Fruit fly (Drosophila melanogaster): Measurements from ENCODE around the gene mex1.
A peak's percentile ranks its signal among the peaks of the same experiment; 100 is the strongest.

Gene mex1

DNA sequence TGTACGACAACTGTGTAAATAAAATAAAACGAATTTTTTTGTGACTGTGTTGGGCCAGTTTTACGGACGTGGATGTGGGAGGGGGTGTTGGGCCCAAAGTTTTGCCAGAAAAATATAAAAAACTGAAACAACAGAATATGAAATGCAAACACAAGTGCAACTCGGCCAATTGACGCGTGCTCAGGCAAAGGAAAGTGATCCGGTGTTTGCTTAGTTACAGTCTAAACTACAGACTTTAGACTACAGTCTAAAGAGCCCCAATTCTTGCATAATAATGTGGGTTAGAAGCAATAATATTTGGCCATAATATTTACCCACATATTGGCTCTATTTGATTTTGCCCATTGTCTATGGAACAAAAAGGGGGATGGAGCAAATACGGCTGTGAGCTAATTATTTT is 29.5 kb upstream of the mex1 start (continued):
- TF ChIP-seq pb (GFP tag; optimal IDR thresholded peaks at IDR 0.05), result no peak
- TF ChIP-seq CG11695 (GFP tag; IDR thresholded peaks at IDR 0.05), result peak; percentile 30; the same call in 2 of the 3 replicates
- TF ChIP-seq CG10321 (GFP tag; IDR thresholded peaks at IDR 0.05), result no peak
- TF ChIP-seq Side (GFP tag; optimal IDR thresholded peaks at IDR 0.05), result peak; percentile 15
- no peak for TF ChIP-seq CG15601 (tag; optimal IDR thresholded peaks at IDR 0.05)
- TF ChIP-seq Pdp1 (GFP tag; optimal IDR thresholded peaks at IDR 0.05), result peak in 1 of 2 experiments; percentile 34
- TF ChIP-seq slp2 (GFP tag; optimal IDR thresholded peaks at IDR 0.05), result no peak
- no peak for TF ChIP-seq corto (GFP tag; optimal IDR thresholded peaks at IDR 0.05)
- peak; percentile 45 for TF ChIP-seq fd3F (GFP tag; optimal IDR thresholded peaks at IDR 0.05)
- TF ChIP-seq CG3281 (GFP tag; optimal IDR thresholded peaks at IDR 0.05), result peak; percentile 57
- TF ChIP-seq Chrac-16 (GFP tag; optimal IDR thresholded peaks at IDR 0.05), result no peak
- TF ChIP-seq sqz (GFP tag; optimal IDR thresholded peaks at IDR 0.05), result no peak
- no peak for TF ChIP-seq Ada2b (GFP tag; IDR thresholded peaks at IDR 0.05)
- no peak for TF ChIP-seq twi (tag; optimal IDR thresholded peaks at IDR 0.05)
- no peak for TF ChIP-seq btn (GFP tag; optimal IDR thresholded peaks at IDR 0.05)
- no peak for TF ChIP-seq Elba2 (GFP tag; optimal IDR thresholded peaks at IDR 0.05)
- TF ChIP-seq CG6791 (GFP tag; IDR thresholded peaks at IDR 0.05; ENCODE audit: partially characterized antibody), result no peak
- peak; percentile 7 for TF ChIP-seq exex (tag; optimal IDR thresholded peaks at IDR 0.05)
- no peak for TF ChIP-seq Stat92E (GFP tag; optimal IDR thresholded peaks at IDR 0.05)
- no peak for TF ChIP-seq cad (GFP tag; optimal IDR thresholded peaks at IDR 0.05)
- no peak for TF ChIP-seq CG15073 (GFP tag; optimal IDR thresholded peaks at IDR 0.05)
- no peak for TF ChIP-seq CG34422 (GFP tag; IDR thresholded peaks at IDR 0.05)
- TF ChIP-seq CG2678 (tag; optimal IDR thresholded peaks at IDR 0.05), result peak; percentile 47
- TF ChIP-seq grau (tag; optimal IDR thresholded peaks at IDR 0.05), result peak; percentile 4
- no peak for TF ChIP-seq en (GFP tag; optimal IDR thresholded peaks at IDR 0.05)
- no peak for TF ChIP-seq ewg (GFP tag; optimal IDR thresholded peaks at IDR 0.05)
- no peak for TF ChIP-seq insv (GFP tag; optimal IDR thresholded peaks at IDR 0.05)
- no peak for TF ChIP-seq hth (optimal IDR thresholded peaks at IDR 0.05)
- peak; percentile 49 for TF ChIP-seq CG13296 (GFP tag; optimal IDR thresholded peaks at IDR 0.05)
- no peak for TF ChIP-seq Sox102F (GFP tag; optimal IDR thresholded peaks at IDR 0.05)
- TF ChIP-seq tll (GFP tag; optimal IDR thresholded peaks at IDR 0.05), result no peak
- TF ChIP-seq CG10543 (GFP tag; optimal IDR thresholded peaks at IDR 0.05), result peak; percentile 54
- peak; percentile 57 for TF ChIP-seq schlank (tag; optimal IDR thresholded peaks at IDR 0.05)
- TF ChIP-seq Dfd (GFP tag; optimal IDR thresholded peaks at IDR 0.05), result no peak
- no peak for TF ChIP-seq MTF-1 (GFP tag; optimal IDR thresholded peaks at IDR 0.05; ENCODE audit: borderline replicate concordance)
- TF ChIP-seq Antp (GFP tag; optimal IDR thresholded peaks at IDR 0.05), result no peak
- no peak for TF ChIP-seq CG11560 (tag; IDR thresholded peaks at IDR 0.05)
- peak; percentile 32 for TF ChIP-seq bab2 (GFP tag; optimal IDR thresholded peaks at IDR 0.05)
- no peak for TF ChIP-seq CHES-1-like (GFP tag; optimal IDR thresholded peaks at IDR 0.05)
- no peak for TF ChIP-seq Hey (tag; optimal IDR thresholded peaks at IDR 0.05)
- no peak for TF ChIP-seq CG7786 (GFP tag; optimal IDR thresholded peaks at IDR 0.05)

DNA sequence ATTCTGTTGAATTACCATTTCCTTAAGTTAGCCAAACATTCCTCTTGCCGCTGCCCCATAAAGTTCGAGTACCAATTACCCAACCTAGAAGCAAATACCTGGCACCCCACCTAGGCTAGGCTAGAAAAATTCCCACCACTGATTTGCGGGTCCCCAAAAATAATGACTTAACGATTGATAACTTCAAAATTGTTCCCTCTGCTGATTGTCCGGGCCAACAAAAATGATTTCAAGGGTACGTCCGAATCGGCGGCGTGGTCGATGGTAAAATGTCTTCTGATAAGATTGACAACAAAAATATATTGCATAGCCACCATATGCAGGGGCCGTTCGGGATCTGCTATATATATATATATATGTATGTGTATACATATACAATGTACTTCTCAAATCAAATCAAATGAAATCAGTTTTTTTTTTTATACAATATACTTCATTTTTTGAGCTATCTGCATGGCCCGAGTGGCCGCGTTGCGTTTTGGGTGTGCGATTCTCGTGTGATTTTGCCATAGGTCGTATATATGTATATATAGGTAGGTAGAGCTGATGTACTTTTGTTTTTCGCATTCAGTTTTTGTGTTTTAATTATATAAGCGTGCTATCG is 27.9 kb upstream of the mex1 start:
- TF ChIP-seq chinmo (GFP tag; IDR thresholded peaks at IDR 0.05; ENCODE audit: partially characterized antibody) (0 out of 4 replicates have a peak, but pooled peaks have one; percentile 59), corto (GFP tag; optimal IDR thresholded peaks at IDR 0.05) (peak; percentile 56), B-H1 (GFP tag; IDR thresholded peaks at IDR 0.05) (no peak), CG10979 (tag; optimal IDR thresholded peaks at IDR 0.05) (no peak), GATAe (GFP tag; conservative IDR thresholded peaks at IDR 0.05) (0 out of 2 replicates have a peak, but pooled peaks have one; percentile 18), exex (tag; optimal IDR thresholded peaks at IDR 0.05) (peak; percentile 80), grn (GFP tag; optimal IDR thresholded peaks at IDR 0.05) (peak; percentile 29), sd (tag; optimal IDR thresholded peaks at IDR 0.05) (peak; percentile 41), CG12769 (tag; optimal IDR thresholded peaks at IDR 0.05) (peak; percentile 2), mirr (GFP tag; optimal IDR thresholded peaks at IDR 0.05) (peak; percentile 23), sug (tag; optimal IDR thresholded peaks at IDR 0.05) (peak; percentile 72)

All from whole organism, embryonic.